Worm (Caenorhabditis elegans) whole organism, late embryonic: ENCODE results near the gene F45E1.5.

Experiments used
- F13H6.1 ChIP-seq: sonication (generic microtip); optimal IDR thresholded peaks from 2 replicates; lab custom pipeline; 2016; ENCODE audit warnings: missing genetic modification characterization, missing compliant biosample characterization
- T23F11.4 ChIP-seq: fragments of 200-800 bp; sonication (Bioruptor generic); optimal IDR thresholded peaks from 2 replicates; lab custom pipeline; 2018; ENCODE audit warnings: mild to moderate bottlenecking, missing genetic modification characterization, missing compliant biosample characterization
- Y22D7AL.16 ChIP-seq: sonication (generic microtip); optimal IDR thresholded peaks from 2 replicates; lab custom pipeline; 2016; ENCODE audit warnings: missing genetic modification characterization, missing compliant biosample characterization
- ahr-1 ChIP-seq: sonication (generic microtip); optimal IDR thresholded peaks from 2 replicates; lab custom pipeline; 2016; ENCODE audit warnings: missing genetic modification characterization, missing compliant biosample characterization
- ceh-14 ChIP-seq: sonication (generic microtip); optimal IDR thresholded peaks from 2 replicates; lab custom pipeline; 2016; ENCODE audit warnings: missing genotype, missing genetic modification characterization, missing compliant biosample characterization
- ceh-18 ChIP-seq: sonication (generic microtip); optimal IDR thresholded peaks from 2 replicates; lab custom pipeline; 2016; ENCODE audit warnings: missing genetic modification characterization, missing compliant biosample characterization
- ceh-2 ChIP-seq: sonication (generic microtip); optimal IDR thresholded peaks from 2 replicates; lab custom pipeline; 2016; ENCODE audit warnings: missing genotype, missing genetic modification characterization, missing compliant biosample characterization
- ceh-22 ChIP-seq: sonication (generic microtip); optimal IDR thresholded peaks from 2 replicates; lab custom pipeline; 2017; ENCODE audit warnings: missing biosample characterization, missing genetic modification characterization
- ceh-31 ChIP-seq: sonication (generic microtip); optimal IDR thresholded peaks from 2 replicates; lab custom pipeline; 2016; ENCODE audit warnings: missing genetic modification characterization, missing compliant biosample characterization
- ceh-45 ChIP-seq: fragments of 200-800 bp; sonication (Bioruptor generic); IDR thresholded peaks from 2 replicates; pipeline ENCODE4 v1.3.6; 2022; ENCODE audit warnings: missing genetic modification reagents, missing genetic modification characterization, missing compliant biosample characterization
- ceh-9 ChIP-seq: sonication (generic microtip); optimal IDR thresholded peaks from 2 replicates; lab custom pipeline; 2016; ENCODE audit warnings: mild to moderate bottlenecking, missing genetic modification characterization, inconsistent platforms, missing compliant biosample characterization
- che-1 ChIP-seq: sonication (generic microtip); optimal IDR thresholded peaks from 2 replicates; lab custom pipeline; 2016; ENCODE audit warnings: mild to moderate bottlenecking, missing genetic modification characterization, missing compliant biosample characterization
- dmd-4 ChIP-seq: sonication (generic microtip); optimal IDR thresholded peaks from 2 replicates; lab custom pipeline; 2016; ENCODE audit warnings: borderline replicate concordance, missing genetic modification characterization, missing compliant biosample characterization
- elt-2 ChIP-seq: sonication (generic microtip); optimal IDR thresholded peaks from 2 replicates; lab custom pipeline; 2016; ENCODE audit warnings: missing genetic modification reagents, missing genetic modification characterization, missing compliant biosample characterization
- fax-1 ChIP-seq: sonication (generic microtip); optimal IDR thresholded peaks from 2 replicates; lab custom pipeline; 2016; ENCODE audit warnings: missing genotype, missing genetic modification characterization, missing compliant biosample characterization
- fkh-10 ChIP-seq: fragments of 150-350 bp; optimal IDR thresholded peaks from 2 replicates; lab custom pipeline; 2014; ENCODE audit warnings: missing biosample characterization, missing genetic modification reagents, missing genetic modification characterization
- fkh-6 ChIP-seq: sonication (generic microtip); optimal IDR thresholded peaks from 2 replicates; lab custom pipeline; 2016; ENCODE audit warnings: missing genetic modification characterization, missing compliant biosample characterization
- hlh-15 ChIP-seq: sonication (generic microtip); optimal IDR thresholded peaks from 2 replicates; lab custom pipeline; 2016; ENCODE audit warnings: missing genetic modification characterization, missing compliant biosample characterization
- hlh-30 ChIP-seq: sonication (generic microtip); optimal IDR thresholded peaks from 2 replicates; lab custom pipeline; 2017; ENCODE audit warnings: antibody characterized with exemption, missing genetic modification characterization, missing compliant biosample characterization; ENCODE audit not compliant: insufficient read depth
- hlh-6 ChIP-seq: sonication (generic microtip); optimal IDR thresholded peaks from 2 replicates; lab custom pipeline; 2016; ENCODE audit warnings: missing genotype, missing genetic modification characterization, missing compliant biosample characterization
- hlh-8 ChIP-seq: sonication (generic microtip); optimal IDR thresholded peaks from 2 replicates; lab custom pipeline; 2016; ENCODE audit warnings: missing genotype, missing genetic modification characterization, missing compliant biosample characterization
- lim-6 ChIP-seq: sonication (generic microtip); optimal IDR thresholded peaks from 2 replicates; lab custom pipeline; 2016; ENCODE audit warnings: missing genetic modification characterization, missing compliant biosample characterization
- lin-11 ChIP-seq: fragments of 200-800 bp; sonication (Bioruptor generic); optimal IDR thresholded peaks from 2 replicates; lab custom pipeline; 2018; ENCODE audit warnings: mild to moderate bottlenecking, missing genetic modification characterization, missing compliant biosample characterization
- nfya-1 ChIP-seq: sonication (generic microtip); optimal IDR thresholded peaks from 2 replicates; lab custom pipeline; 2017; ENCODE audit warnings: missing genetic modification characterization, mild to moderate bottlenecking, missing compliant biosample characterization, antibody characterized with exemption, moderate library complexity
- npax-4 ChIP-seq: sonication (generic microtip); optimal IDR thresholded peaks from 2 replicates; lab custom pipeline; 2016; ENCODE audit warnings: missing genetic modification characterization, missing compliant biosample characterization
- odd-2 ChIP-seq: sonication (generic microtip); optimal IDR thresholded peaks from 2 replicates; lab custom pipeline; 2017; ENCODE audit warnings: antibody characterized with exemption, mild to moderate bottlenecking, missing genetic modification characterization, missing compliant biosample characterization
- pat-9 ChIP-seq: fragments of 200-800 bp; sonication (Bioruptor generic); optimal IDR thresholded peaks from 2 replicates; lab custom pipeline; 2018; ENCODE audit warnings: mild to moderate bottlenecking, missing genetic modification characterization, moderate library complexity, missing compliant biosample characterization
- pax-1 ChIP-seq: fragments of 150-350 bp; optimal IDR thresholded peaks from 2 replicates; lab custom pipeline; 2014; ENCODE audit warnings: missing biosample characterization, missing genetic modification characterization
- pqm-1 ChIP-seq: sonication (generic microtip); optimal IDR thresholded peaks from 2 replicates; lab custom pipeline; 2016; ENCODE audit warnings: missing genetic modification characterization, missing compliant biosample characterization
- ref-2 ChIP-seq: sonication (generic microtip); optimal IDR thresholded peaks from 2 replicates; lab custom pipeline; 2016; ENCODE audit warnings: missing genetic modification characterization, missing compliant biosample characterization
- rnt-1 ChIP-seq: sonication (generic microtip); optimal IDR thresholded peaks from 2 replicates; lab custom pipeline; 2016; ENCODE audit warnings: missing genetic modification characterization, missing compliant biosample characterization
- sox-2 ChIP-seq: fragments of 200-800 bp; sonication (Bioruptor generic); IDR thresholded peaks from 2 replicates; pipeline ENCODE4 v1.3.6; 2022; ENCODE audit warnings: missing genetic modification reagents, missing genetic modification characterization, missing compliant biosample characterization
- sox-4 ChIP-seq: sonication (generic microtip); optimal IDR thresholded peaks from 2 replicates; lab custom pipeline; 2017; ENCODE audit warnings: mild to moderate bottlenecking, missing genetic modification characterization, inconsistent platforms, missing compliant biosample characterization
- tbx-2 ChIP-seq: sonication (generic microtip); optimal IDR thresholded peaks from 2 replicates; lab custom pipeline; 2016; ENCODE audit warnings: missing genetic modification characterization, missing compliant biosample characterization
- tbx-7 ChIP-seq: sonication (generic microtip); optimal IDR thresholded peaks from 2 replicates; lab custom pipeline; 2016; ENCODE audit warnings: missing genotype, missing genetic modification characterization, missing compliant biosample characterization
- ttx-3 ChIP-seq: sonication (generic microtip); optimal IDR thresholded peaks from 2 replicates; lab custom pipeline; 2016; ENCODE audit warnings: missing genetic modification reagents, missing genetic modification characterization, missing compliant biosample characterization
- unc-55 ChIP-seq: sonication (generic microtip); optimal IDR thresholded peaks from 2 replicates; lab custom pipeline; 2017; ENCODE audit warnings: missing biosample characterization, missing genetic modification reagents, missing genetic modification characterization
- unc-86 ChIP-seq: sonication (generic microtip); optimal IDR thresholded peaks from 2 replicates; lab custom pipeline; 2016; ENCODE audit warnings: missing genetic modification characterization, missing compliant biosample characterization

The F45E1.5 gene

DNA sequence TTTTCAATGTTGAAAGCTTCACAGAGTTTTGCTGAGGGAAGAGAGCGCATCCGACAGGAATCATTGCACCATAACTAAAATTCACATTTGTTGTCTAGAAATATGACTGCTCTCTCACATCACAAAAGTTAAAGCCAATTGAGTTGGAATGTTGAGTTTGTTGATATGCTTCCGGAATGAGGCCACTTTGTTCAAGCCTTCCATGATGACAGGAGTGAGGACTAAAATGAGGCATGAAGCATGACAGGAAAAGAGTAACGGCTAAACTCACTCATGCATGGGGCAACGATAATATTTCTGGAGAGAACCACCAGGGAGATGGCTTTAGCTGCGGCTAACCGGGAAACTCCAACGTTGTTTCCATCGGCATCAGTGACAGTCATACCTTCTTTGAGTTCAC is 20.1 kb upstream of the F45E1.5 start:
- TF ChIP-seq ceh-9 (no peak), fkh-6 (no peak)

- TF ChIP-seq Y22D7AL.16 (no peak), rnt-1 (tag; lab: Kevin White, UChicago) (no peak), sox-2 (GFP tag; lab: Robert Waterston, UW) (no peak), pqm-1 (tag; lab: Kevin White, UChicago) (no peak), hlh-30 (no peak), ceh-45 (GFP tag; lab: Robert Waterston, UW) (no peak), fkh-6 (no peak), hlh-8 (tag; lab: Kevin White, UChicago) (no peak), ttx-3 (no peak)
- TF ChIP-seq, all 69 proteins: peak for 0
Measured at ce11 chrX:7958203-7958602, 18.3 kb upstream of the F45E1.5 start, which contains the start of gene sfxn-2. sfxn-2 (minus strand) TSS chrX:7958303.

DNA sequence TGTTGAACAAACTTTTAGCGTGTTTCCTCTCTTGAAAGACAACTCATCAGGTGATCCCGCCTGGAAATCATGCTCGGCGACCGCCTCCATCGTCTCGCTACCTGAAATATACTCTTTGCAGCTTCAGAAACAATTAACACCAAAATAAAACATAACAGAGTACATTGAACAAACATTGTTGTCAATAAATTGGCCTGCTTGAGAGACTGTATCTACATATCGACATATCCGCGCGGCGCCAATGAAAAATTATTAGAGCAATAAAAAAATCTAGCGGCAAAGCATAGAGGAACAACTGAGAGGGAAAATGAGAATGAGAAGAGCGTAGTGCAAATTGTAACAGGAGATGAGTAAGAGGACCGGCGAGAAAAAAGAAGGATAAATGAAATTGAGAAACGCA is 14.9 kb upstream of the F45E1.5 start, which contains the start of gene sem-5:
TSS of gene sem-5 (minus strand) at position 101 of the 400 bp plus-strand sequence.
- TF ChIP-seq sox-4 (tag; lab: Kevin White, UChicago) (peak; percentile 13), F13H6.1 (tag; lab: Kevin White, UChicago) (no peak), npax-4 (tag; lab: Kevin White, UChicago) (no peak)

DNA sequence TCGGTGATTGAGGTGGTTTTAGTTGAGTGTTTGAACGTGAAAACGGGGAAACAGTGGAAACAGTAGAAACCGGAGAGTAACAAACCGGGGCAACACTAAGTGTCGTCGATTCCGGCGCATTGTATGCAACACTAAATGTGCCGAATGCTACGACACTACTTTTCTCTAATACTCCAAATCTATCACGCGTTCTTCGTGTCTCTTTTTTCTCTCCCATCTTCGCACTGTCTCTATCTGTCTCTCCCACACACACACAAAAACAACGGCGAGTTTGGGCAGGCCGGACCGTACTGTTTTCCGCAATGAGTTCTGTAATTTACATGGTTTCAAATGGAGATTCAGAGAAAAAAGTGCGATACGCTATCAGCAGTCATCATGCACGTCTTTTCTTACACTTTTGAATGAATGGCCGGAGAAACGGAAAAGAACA is 14.4 kb upstream of the F45E1.5 start:
- TF ChIP-seq ceh-31 (tag; lab: Kevin White, UChicago), result peak; percentile 6
- no peak for TF ChIP-seq ceh-22 (tag; lab: Kevin White, UChicago)
- TF ChIP-seq fax-1, result no peak
- no peak for TF ChIP-seq ttx-3
- peak; percentile 37 for TF ChIP-seq ref-2 (tag; lab: Kevin White, UChicago)
- TF ChIP-seq pat-9 (tag; lab: Kevin White, UChicago), result no peak
- peak; percentile 42 for TF ChIP-seq tbx-2
- peak; percentile 27 for TF ChIP-seq T23F11.4
- peak; percentile 29 for TF ChIP-seq hlh-30
- peak; percentile 44 for TF ChIP-seq pqm-1 (tag; lab: Kevin White, UChicago)
- no peak for TF ChIP-seq lim-6 (tag; lab: Kevin White, UChicago)
- peak; percentile 89 for TF ChIP-seq elt-2 (tag; lab: Kevin White, UChicago)

DNA sequence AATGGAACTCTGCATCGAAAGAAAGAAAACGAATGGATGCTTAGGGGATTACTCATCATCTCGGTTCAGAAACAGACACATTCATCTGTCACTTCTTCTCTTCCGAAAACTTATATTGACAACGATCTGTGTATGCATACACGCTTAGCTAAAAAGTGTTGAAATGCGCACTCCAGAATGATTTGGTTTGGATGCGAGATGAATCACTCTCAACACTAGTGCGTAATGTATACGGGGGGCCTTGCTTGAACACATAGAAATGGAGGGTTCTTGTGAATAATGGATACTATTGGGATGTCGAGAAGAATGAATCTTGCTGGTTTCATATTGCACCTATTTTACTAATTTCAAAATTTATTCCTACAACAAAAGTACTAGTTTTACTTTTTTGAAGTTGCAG is 12.5 kb upstream of the F45E1.5 start:
- TF ChIP-seq rnt-1 (tag; lab: Kevin White, UChicago) (no peak), hlh-8 (tag; lab: Kevin White, UChicago) (no peak), che-1 (tag; lab: Kevin White, UChicago) (no peak), unc-55 (GFP tag; lab: Kevin White, UChicago) (peak; percentile 7), ahr-1 (tag; lab: Kevin White, UChicago) (no peak), pax-1 (tag; lab: Kevin White, UChicago) (no peak), npax-4 (tag; lab: Kevin White, UChicago) (no peak), pat-9 (tag; lab: Kevin White, UChicago) (no peak)

ce11 chrX:7965449-7965848 is 11.1 kb upstream of the F45E1.5 start:
- TF ChIP-seq unc-86 (tag; lab: Kevin White, UChicago), result no peak
- peak; percentile 6 for TF ChIP-seq rnt-1 (tag; lab: Kevin White, UChicago)

- TF ChIP-seq ceh-22 (tag; lab: Kevin White, UChicago) (no peak), unc-86 (tag; lab: Kevin White, UChicago) (no peak), hlh-6 (no peak), fkh-6 (no peak), pax-1 (tag; lab: Kevin White, UChicago) (no peak), nfya-1 (tag; lab: Kevin White, UChicago) (no peak), ceh-18 (tag; lab: Kevin White, UChicago) (no peak), tbx-7 (tag; lab: Kevin White, UChicago) (no peak), dmd-4 (tag; lab: Kevin White, UChicago) (no peak), hlh-15 (tag; lab: Kevin White, UChicago) (no peak), fkh-10 (GFP tag; lab: Kevin White, UChicago) (no peak), npax-4 (tag; lab: Kevin White, UChicago) (no peak), Y22D7AL.16 (no peak), rnt-1 (tag; lab: Kevin White, UChicago) (no peak), lin-11 (tag; lab: Kevin White, UChicago) (no peak), odd-2 (no peak), elt-2 (tag; lab: Kevin White, UChicago) (no peak), ceh-2 (tag; lab: Kevin White, UChicago) (no peak), tbx-2 (no peak), ceh-14 (tag; lab: Kevin White, UChicago) (no peak)
Measured at ce11 chrX:7968537-7968936, 8.0 kb upstream of the F45E1.5 start.
